Fruit fly (Drosophila melanogaster): ENCODE measurements around the gene Fdx1.

- TF ChIP-seq CG32121 (GFP tag; IDR thresholded peaks at IDR 0.05) (peak; percentile 56; the same call in 1 of the 2 replicates), EcR (GFP tag; optimal IDR thresholded peaks at IDR 0.05) (peak; percentile 80), CG13204 (GFP tag; optimal IDR thresholded peaks at IDR 0.05) (peak; percentile 19), CG12605 (GFP tag; IDR thresholded peaks at IDR 0.05) (peak; percentile 59), CG14655 (GFP tag; optimal IDR thresholded peaks at IDR 0.05) (peak; percentile 24), Snoo (tag; optimal IDR thresholded peaks at IDR 0.05) (peak; percentile 51), CG15710 (tag; optimal IDR thresholded peaks at IDR 0.05) (peak; percentile 6), Pif1A (GFP tag; optimal IDR thresholded peaks at IDR 0.05) (no peak), CG10348 (GFP tag; IDR thresholded peaks at IDR 0.05) (no peak), fd96Ca (GFP tag; IDR thresholded peaks at IDR 0.05) (0 out of 3 replicates have a peak, but pooled peaks have one; percentile 34), CG9948 (tag; optimal IDR thresholded peaks at IDR 0.05) (no peak), rn (GFP tag; IDR thresholded peaks at IDR 0.05) (no peak), Pif1B (GFP tag; optimal IDR thresholded peaks at IDR 0.05) (peak; percentile 35), D1 (tag; optimal IDR thresholded peaks at IDR 0.05) (no peak)
Measured at dm6 chr3L:9381602-9382001, 10.6 kb upstream of the Fdx1 start, which contains the start of gene Hsp23.

Data from whole organism, pupa.